Fruit fly (Drosophila melanogaster): ENCODE measurements around the gene MED17.
A peak's percentile ranks its signal among the peaks of the same experiment; 100 is the strongest.

Gene MED17

dm6 chr3R:18188702-18189125 is at the start of gene MED17, which contains the start of gene CG12321 (continued):
- TF ChIP-seq CG14710 (tag; optimal IDR thresholded peaks at IDR 0.05) (peak; percentile 92), bbx (GFP tag; IDR thresholded peaks at IDR 0.05; ENCODE audit: partially characterized antibody) (no peak), da (GFP tag; optimal IDR thresholded peaks at IDR 0.05) (no peak), CG2889 (GFP tag; IDR thresholded peaks at IDR 0.05) (peak; percentile 77), CG2875 (GFP tag; optimal IDR thresholded peaks at IDR 0.05) (peak; percentile 79), CG3838 (GFP tag; optimal IDR thresholded peaks at IDR 0.05) (peak; percentile 43), ab (GFP tag; optimal IDR thresholded peaks at IDR 0.05) (peak; percentile 41), CoRest (tag; optimal IDR thresholded peaks at IDR 0.05) (peak; percentile 95), dimm (GFP tag; IDR thresholded peaks at IDR 0.05) (peak; percentile 54; the same call in 1 of the 2 replicates), dpn (GFP tag; optimal IDR thresholded peaks at IDR 0.05) (peak; percentile 66 to 93), CG6813 (GFP tag; optimal IDR thresholded peaks at IDR 0.05) (peak; percentile 42), CG14014 (GFP tag; IDR thresholded peaks at IDR 0.05) (peak; percentile 87), hb (GFP tag; IDR thresholded peaks at IDR 0.05; ENCODE audit: partially characterized antibody) (no peak), wdn (GFP tag; IDR thresholded peaks at IDR 0.05) (peak; percentile 80), Opbp (GFP tag; IDR thresholded peaks at IDR 0.05; ENCODE audit: partially characterized antibody) (no peak), CG7372 (GFP tag; IDR thresholded peaks at IDR 0.05) (peak; percentile 87), CG12299 (tag; optimal IDR thresholded peaks at IDR 0.05) (peak; percentile 68), Sin3A (optimal IDR thresholded peaks at IDR 0.05) (peak; percentile 5), Deaf1 (tag; optimal IDR thresholded peaks at IDR 0.05) (no peak), chinmo (GFP tag; IDR thresholded peaks at IDR 0.05; ENCODE audit: partially characterized antibody) (no peak), CG14965 (GFP tag; optimal IDR thresholded peaks at IDR 0.05; ENCODE audit: borderline replicate concordance) (no peak), HHEX (GFP tag; optimal IDR thresholded peaks at IDR 0.05) (peak; percentile 87), Poxn (GFP tag; IDR thresholded peaks at IDR 0.05) (peak; percentile 61), bab2 (GFP tag; optimal IDR thresholded peaks at IDR 0.05) (peak; percentile 76), twi (tag; optimal IDR thresholded peaks at IDR 0.05) (peak; percentile 79), prd (optimal IDR thresholded peaks at IDR 0.05) (no peak), prd (GFP tag; IDR thresholded peaks at IDR 0.05) (peak; percentile 89), CG12104 (GFP tag; optimal IDR thresholded peaks at IDR 0.05) (peak; percentile 88), stwl (tag; optimal IDR thresholded peaks at IDR 0.05) (peak; percentile 75), esg (GFP tag; conservative IDR thresholded peaks at IDR 0.05) (peak; percentile 87), unpg (GFP tag; optimal IDR thresholded peaks at IDR 0.05) (peak; percentile 84), CG13775 (GFP tag; optimal IDR thresholded peaks at IDR 0.05) (peak; percentile 94), H2.0 (GFP tag; IDR thresholded peaks at IDR 0.05) (peak; percentile 81), btn (GFP tag; optimal IDR thresholded peaks at IDR 0.05) (no peak), CG9817 (tag; optimal IDR thresholded peaks at IDR 0.05) (peak; percentile 86), Mrtf (GFP tag; IDR thresholded peaks at IDR 0.05) (peak; percentile 73; the same call in 1 of the 3 replicates), Camta (GFP tag; optimal IDR thresholded peaks at IDR 0.05) (no peak), CG34376 (GFP tag; optimal IDR thresholded peaks at IDR 0.05) (peak; percentile 11), CG4854 (GFP tag; optimal IDR thresholded peaks at IDR 0.05) (peak; percentile 62), TFAM (GFP tag; optimal IDR thresholded peaks at IDR 0.05) (no peak), CG33213 (GFP tag; optimal IDR thresholded peaks at IDR 0.05) (peak; percentile 47), CG1832 (GFP tag; optimal IDR thresholded peaks at IDR 0.05) (no peak), pan (optimal IDR thresholded peaks at IDR 0.05) (no peak), pan (GFP tag; optimal IDR thresholded peaks at IDR 0.05 in 1 of 2, IDR thresholded peaks at IDR 0.05 in 1 of 2) (peak in 1 of 2 experiments; percentile 88), Taf1 (GFP tag; IDR thresholded peaks at IDR 0.05) (peak; percentile 59), ham (GFP tag; IDR thresholded peaks at IDR 0.05) (no peak), peb (GFP tag; IDR thresholded peaks at IDR 0.05) (peak; percentile 74), repo (GFP tag; optimal IDR thresholded peaks at IDR 0.05) (peak; percentile 18), CG15696 (tag; optimal IDR thresholded peaks at IDR 0.05) (peak; percentile 77), gfzf (GFP tag; optimal IDR thresholded peaks at IDR 0.05) (no peak), D19B (GFP tag; optimal IDR thresholded peaks at IDR 0.05) (peak; percentile 78), CG43689 (GFP tag; IDR thresholded peaks at IDR 0.05) (no peak)
